Fruit fly (Drosophila melanogaster): ENCODE measurements around the gene Elp1.
A peak's percentile ranks its signal among the peaks of the same experiment; 100 is the strongest.

The Elp1 gene

DNA sequence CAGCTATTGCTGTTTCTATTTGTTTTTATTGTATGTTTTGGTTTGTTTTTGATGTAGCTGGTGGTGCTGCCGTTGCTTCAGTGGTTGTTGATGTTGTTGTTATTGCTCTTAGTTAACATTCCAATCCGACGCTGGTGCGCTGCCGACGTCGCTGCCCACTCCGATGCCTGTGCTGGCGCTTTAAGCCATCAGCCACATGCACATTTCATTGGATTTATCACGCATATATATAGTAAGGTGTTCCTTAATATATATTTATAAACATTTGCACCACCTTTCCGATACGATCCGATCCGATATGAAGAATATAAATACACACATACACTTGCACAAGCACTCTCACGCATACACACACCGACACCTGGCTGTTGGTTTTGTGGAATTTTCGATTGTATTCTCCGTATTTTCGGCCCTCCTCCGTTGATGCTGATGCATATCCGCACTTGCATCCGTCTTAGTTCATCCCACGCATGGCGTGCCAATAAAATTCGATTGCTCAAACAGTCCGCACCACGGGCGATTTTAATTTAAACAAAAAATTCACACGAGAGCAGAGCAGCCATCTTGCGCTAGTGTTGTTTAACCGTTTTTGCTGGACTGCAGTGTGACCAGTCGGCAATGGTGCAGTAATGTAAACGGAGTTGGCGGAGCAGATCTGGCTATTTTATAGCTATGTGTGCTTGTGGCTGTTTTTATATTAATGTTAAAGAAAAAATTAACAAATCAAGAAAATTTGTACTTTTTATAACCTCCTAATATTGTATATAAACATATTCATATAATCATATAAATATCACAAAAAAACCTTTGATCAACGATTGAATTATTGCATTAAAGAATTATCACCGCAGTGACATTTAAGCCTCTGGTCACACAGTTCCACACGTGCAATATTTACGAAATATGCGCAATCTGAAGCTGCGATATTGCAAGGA is at the start of gene Elp1, which contains the start of gene Csk:
Elp1 (plus strand) TSS at position 867 of the 935 bp plus-strand sequence.
Csk (minus strand) TSS at position 602 of the 935 bp plus-strand sequence.
- peak; percentile 55 for TF ChIP-seq CG17801 (GFP tag; optimal IDR thresholded peaks at IDR 0.05; ENCODE audit: partially characterized antibody)

dm6 chr3R:11603136-11603535 is 47.6 kb upstream of the Elp1 start:
- no peak for TF ChIP-seq CG17801 (GFP tag; optimal IDR thresholded peaks at IDR 0.05; ENCODE audit: partially characterized antibody)

DNA sequence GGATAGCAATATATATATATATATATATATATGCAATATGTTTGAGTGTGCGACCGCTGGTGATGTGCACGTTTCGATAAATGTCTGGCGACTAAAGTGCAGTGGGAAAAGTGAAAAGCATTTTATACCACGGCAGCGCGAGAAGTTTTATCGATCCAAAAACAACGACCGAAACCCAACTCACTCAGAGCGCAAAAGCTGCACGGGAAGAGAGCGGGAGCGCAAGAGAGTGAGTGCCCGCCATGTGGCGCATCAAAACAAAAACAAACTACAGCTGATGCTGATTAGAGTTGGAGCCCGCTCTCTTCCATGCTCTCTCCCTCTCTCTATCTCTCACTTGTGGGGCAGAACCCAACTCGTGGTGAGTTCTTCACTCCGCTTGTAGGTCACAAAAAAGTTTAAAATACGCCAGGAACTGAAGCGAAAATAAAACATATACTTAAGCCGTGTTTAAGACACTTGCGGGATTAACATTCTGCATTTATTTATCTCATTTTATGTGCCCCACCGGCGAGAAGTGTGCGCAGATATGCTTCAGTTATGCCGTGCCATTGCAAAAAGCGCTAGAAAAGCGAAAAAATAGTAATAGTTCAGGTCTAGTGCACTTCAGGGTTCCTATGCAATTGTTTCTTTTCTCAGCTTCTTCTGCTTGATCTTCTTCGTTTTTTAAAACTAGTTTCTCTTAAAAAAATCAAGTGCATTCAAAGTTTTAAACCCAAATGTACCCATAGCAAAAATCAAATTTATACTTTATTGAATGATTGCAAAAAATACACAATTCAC is 45.9 kb upstream of the Elp1 start:
- peak; percentile 58 for TF ChIP-seq CG17801 (GFP tag; optimal IDR thresholded peaks at IDR 0.05; ENCODE audit: partially characterized antibody)

dm6 chr3R:11606679-11607078 is 44.1 kb upstream of the Elp1 start:
- no peak for TF ChIP-seq CG17801 (GFP tag; optimal IDR thresholded peaks at IDR 0.05; ENCODE audit: partially characterized antibody)

dm6 chr3R:11612467-11612866 is 38.3 kb upstream of the Elp1 start:
- TF ChIP-seq CG17801 (GFP tag; optimal IDR thresholded peaks at IDR 0.05; ENCODE audit: partially characterized antibody) = no peak

DNA sequence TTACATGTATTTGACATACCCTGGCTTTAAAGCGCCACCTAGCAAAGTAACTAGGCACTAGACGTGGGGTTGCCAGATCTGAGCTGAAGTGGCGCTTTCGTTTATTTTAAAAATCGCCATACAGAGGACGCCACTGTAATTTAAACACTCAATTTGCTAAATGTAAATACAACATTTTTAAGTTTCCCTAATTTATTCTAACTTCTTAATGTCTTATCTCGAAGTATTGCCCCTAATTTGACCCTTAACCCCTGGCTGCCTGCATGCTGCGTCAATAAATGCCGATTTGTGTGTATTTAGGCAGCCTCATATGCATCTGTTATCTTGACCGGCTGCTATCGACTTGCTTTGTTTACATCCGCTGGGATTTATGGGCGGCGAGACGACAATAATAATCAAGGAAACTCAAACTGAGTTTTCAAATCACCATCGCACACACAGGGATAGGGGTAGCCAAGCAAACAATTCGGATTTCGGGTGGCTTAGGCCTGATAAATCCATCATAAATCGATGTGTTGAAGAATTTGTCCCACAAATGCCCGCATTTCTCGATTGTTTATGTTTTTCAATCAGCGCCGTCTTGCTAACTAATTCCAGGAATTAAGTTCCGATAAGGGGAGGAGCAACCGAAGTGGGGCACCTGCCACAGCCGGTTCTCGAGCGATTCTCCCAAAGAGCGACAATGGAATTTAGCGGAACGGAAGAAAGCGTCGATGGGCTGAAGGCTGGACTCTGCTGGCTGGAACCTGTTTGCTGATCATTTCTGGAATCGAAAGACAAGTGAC is 37.3 kb upstream of the Elp1 start:
- TF ChIP-seq CG17801 (GFP tag; optimal IDR thresholded peaks at IDR 0.05; ENCODE audit: partially characterized antibody) = no peak

- no peak for TF ChIP-seq CG17801 (GFP tag; optimal IDR thresholded peaks at IDR 0.05; ENCODE audit: partially characterized antibody)
These were observed 36.7 kb upstream of the Elp1 start for dm6 chr3R:11614107-11614506.

dm6 chr3R:11614507-11614906 is 36.3 kb upstream of the Elp1 start:
- no peak for TF ChIP-seq CG17801 (GFP tag; optimal IDR thresholded peaks at IDR 0.05; ENCODE audit: partially characterized antibody)

dm6 chr3R:11615415-11616104 is 35.2 kb upstream of the Elp1 start:
- no peak for TF ChIP-seq CG17801 (GFP tag; optimal IDR thresholded peaks at IDR 0.05; ENCODE audit: partially characterized antibody)

- TF ChIP-seq CG17801 (GFP tag; optimal IDR thresholded peaks at IDR 0.05; ENCODE audit: partially characterized antibody) = no peak
These were observed 34.6 kb upstream of the Elp1 start for dm6 chr3R:11616219-11616618.

DNA sequence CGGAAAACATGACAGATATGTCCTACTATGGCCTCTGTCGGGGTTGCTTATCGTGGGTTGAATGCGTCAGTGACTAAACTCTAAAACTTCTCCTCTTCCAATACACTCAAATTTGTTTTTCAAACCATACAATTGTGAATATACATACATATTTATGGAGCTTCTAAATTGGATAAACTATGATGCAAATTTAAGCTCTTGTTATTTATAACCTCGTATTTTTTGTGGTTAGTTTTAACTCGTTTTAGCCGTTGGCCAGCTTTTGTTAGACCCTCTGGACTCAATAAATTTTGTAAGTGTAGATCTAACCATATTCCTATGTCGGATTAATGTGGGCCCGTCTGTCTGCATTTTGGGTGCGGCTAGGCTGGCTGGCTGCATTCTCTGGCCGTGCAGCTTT is 33.4 kb upstream of the Elp1 start:
- TF ChIP-seq CG17801 (GFP tag; optimal IDR thresholded peaks at IDR 0.05; ENCODE audit: partially characterized antibody) = no peak

dm6 chr3R:11617849-11618248 is 32.9 kb upstream of the Elp1 start:
- TF ChIP-seq CG17801 (GFP tag; optimal IDR thresholded peaks at IDR 0.05; ENCODE audit: partially characterized antibody) = no peak

DNA sequence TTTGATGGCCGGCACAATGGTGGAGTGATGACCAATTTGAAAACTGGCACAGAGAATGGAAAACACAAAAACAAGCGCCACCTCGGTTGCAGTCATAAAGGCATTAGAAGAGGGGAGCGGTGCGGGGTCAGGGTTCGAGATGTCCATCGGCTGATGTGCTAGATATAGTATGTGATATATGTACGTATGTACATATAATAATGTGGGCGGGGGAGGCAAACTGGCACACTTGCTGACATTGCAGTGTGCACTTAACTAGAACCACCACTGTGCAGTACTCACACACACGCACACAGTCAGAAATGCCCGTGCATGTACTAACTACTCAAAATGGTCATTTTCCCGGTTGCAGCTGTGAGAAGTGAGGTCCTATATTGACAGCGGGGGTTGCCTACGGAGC is 31.9 kb upstream of the Elp1 start:
- TF ChIP-seq CG17801 (GFP tag; optimal IDR thresholded peaks at IDR 0.05; ENCODE audit: partially characterized antibody) = no peak

dm6 chr3R:11619709-11620409 is 30.9 kb upstream of the Elp1 start, which contains the start of the genes Jupiter and CG14710:
Gene Jupiter, minus strand, starts transcription at chr3R:11619906.
Gene CG14710, plus strand, starts transcription at chr3R:11620090.
- peak; percentile 45 for TF ChIP-seq CG17801 (GFP tag; optimal IDR thresholded peaks at IDR 0.05; ENCODE audit: partially characterized antibody)
